Fruit fly (Drosophila melanogaster): Measurements from ENCODE around the gene yellow-f2.

- TF ChIP-seq CG10348 (GFP tag; IDR thresholded peaks at IDR 0.05) = no peak
- no peak for TF ChIP-seq D1 (tag; optimal IDR thresholded peaks at IDR 0.05)
- TF ChIP-seq CG4496 (GFP tag; IDR thresholded peaks at IDR 0.05) = no peak
- no peak for TF ChIP-seq CG17806 (tag; optimal IDR thresholded peaks at IDR 0.05)
- no peak for TF ChIP-seq CG12605 (GFP tag; IDR thresholded peaks at IDR 0.05)
- no peak for TF ChIP-seq EcR (GFP tag; optimal IDR thresholded peaks at IDR 0.05)
- TF ChIP-seq Snoo (tag; optimal IDR thresholded peaks at IDR 0.05) = no peak
- no peak for TF ChIP-seq CG13204 (GFP tag; optimal IDR thresholded peaks at IDR 0.05)
- TF ChIP-seq CG9948 (tag; optimal IDR thresholded peaks at IDR 0.05) = no peak
- TF ChIP-seq Pif1B (GFP tag; optimal IDR thresholded peaks at IDR 0.05) = no peak
Measured at dm6 chr3R:13009595-13009994, 14.6 kb upstream of the yellow-f2 start, which contains the start of gene CG11656.
